Fruit fly (Drosophila melanogaster) whole organism, wandering third instar larva: ENCODE results near the gene CG10638.
A peak's percentile ranks its signal among the peaks of the same experiment; 100 is the strongest.

Experiments used
- Abd-B ChIP-seq: fragments of >200 bp; optimal IDR thresholded peaks from 2 replicates; lab custom pipeline; 2017; ENCODE audit warnings: missing biosample characterization, missing genetic modification characterization
- CG32264 ChIP-seq: fragments of 200-800 bp; sonication (Bioruptor generic); optimal IDR thresholded peaks from 2 replicates; lab custom pipeline; 2016; ENCODE audit warnings: missing biosample characterization, missing genetic modification characterization
- CG9705 ChIP-seq: fragments of 200-800 bp; sonication (Bioruptor generic); optimal IDR thresholded peaks from 2 replicates; lab custom pipeline; 2018; ENCODE audit warnings: missing biosample characterization, mild to moderate bottlenecking, missing genetic modification characterization
- CrebA ChIP-seq: fragments of 200-800 bp; sonication (Bioruptor generic); optimal IDR thresholded peaks from 2 replicates; lab custom pipeline; 2016; ENCODE audit warnings: missing biosample characterization, mild to moderate bottlenecking, missing genetic modification characterization, borderline replicate concordance
- Dfd ChIP-seq: fragments of >200 bp; optimal IDR thresholded peaks from 2 replicates; lab custom pipeline; 2017; ENCODE audit warnings: missing biosample characterization, missing genetic modification characterization
- Dif ChIP-seq: fragments of 200-275, 200-300 bp; sonication (Bioruptor generic); optimal IDR thresholded peaks from 2 replicates; lab custom pipeline; 2018; ENCODE audit warnings: missing biosample characterization, missing genetic modification characterization; ENCODE audit not compliant: partially characterized antibody
- GATAd ChIP-seq: sonication (Bioruptor generic); optimal IDR thresholded peaks from 2 replicates; lab custom pipeline; 2016; ENCODE audit warnings: missing biosample characterization, missing genetic modification characterization
- HLH106 ChIP-seq: fragments of 200-800 bp; optimal IDR thresholded peaks from 3 replicates; lab custom pipeline; 2019; ENCODE audit warnings: missing biosample characterization, mild to moderate bottlenecking, missing genetic modification characterization, moderate library complexity
- Hnf4 ChIP-seq: fragments of 200-800 bp; sonication (Bioruptor generic); optimal IDR thresholded peaks from 2 replicates; lab custom pipeline; 2016; ENCODE audit warnings: missing biosample characterization, mild to moderate bottlenecking, missing genetic modification characterization
- Hr78 ChIP-seq: fragments of >200 bp; optimal IDR thresholded peaks from 2 replicates; lab custom pipeline; 2017; ENCODE audit warnings: missing biosample characterization, missing genetic modification characterization
- Hr83 ChIP-seq: fragments of 200-300 bp; sonication (Bioruptor generic); optimal IDR thresholded peaks from 2 replicates; lab custom pipeline; 2016; ENCODE audit warnings: missing biosample characterization, mild to moderate bottlenecking, missing genetic modification characterization, moderate library complexity; ENCODE audit not compliant: poor library complexity, severe bottlenecking
- Jra ChIP-seq: sonication (Bioruptor generic); optimal IDR thresholded peaks from 2 replicates; lab custom pipeline; 2016; ENCODE audit warnings: missing biosample characterization, missing genetic modification characterization
- Mio ChIP-seq: sonication (Bioruptor generic); optimal IDR thresholded peaks from 2 replicates; lab custom pipeline; 2016; ENCODE audit warnings: missing biosample characterization, missing genetic modification characterization
- Myc ChIP-seq: fragments of >200 bp; optimal IDR thresholded peaks from 2 replicates; lab custom pipeline; 2017
- N ChIP-seq: fragments of >200 bp; optimal IDR thresholded peaks from 2 replicates; lab custom pipeline; 2018; ENCODE audit warnings: missing biosample characterization, missing external identifiers, missing genetic modification characterization
- OdsH ChIP-seq: fragments of 200-800 bp; sonication (Bioruptor generic); optimal IDR thresholded peaks from 2 replicates; lab custom pipeline; 2016; ENCODE audit warnings: missing biosample characterization, mild to moderate bottlenecking, missing genetic modification characterization
- Rel ChIP-seq, 2 experiments: fragments of 200-800 bp; sonication (Bioruptor generic) in 1 of 2; optimal IDR thresholded peaks; 2 replicates in 1 of 2; 3 replicates in 1 of 2; lab custom pipeline; 2016 to 2019; ENCODE audit warnings: mild to moderate bottlenecking in 2 of 2, missing biosample characterization in 2 of 2, missing genetic modification characterization in 2 of 2, moderate library complexity in 1 of 2
- Sp1 ChIP-seq: fragments of 200-800 bp; sonication (Bioruptor generic); optimal IDR thresholded peaks from 3 replicates; lab custom pipeline; 2019; ENCODE audit warnings: missing biosample characterization, mild to moderate bottlenecking, missing genetic modification characterization, moderate library complexity
- Vsx2 ChIP-seq: fragments of 200-300, 225-300 bp; sonication (Bioruptor generic); optimal IDR thresholded peaks from 2 replicates; lab custom pipeline; 2018; ENCODE audit warnings: missing biosample characterization, missing genetic modification characterization; ENCODE audit not compliant: partially characterized antibody
- br ChIP-seq: fragments of 200-800 bp; sonication (Bioruptor generic); optimal IDR thresholded peaks from 2 replicates; lab custom pipeline; 2016; ENCODE audit warnings: missing biosample characterization, missing genetic modification characterization
- brk ChIP-seq: fragments of 200-800 bp; sonication (Bioruptor generic); optimal IDR thresholded peaks from 2 replicates; lab custom pipeline; 2016; ENCODE audit warnings: missing biosample characterization, mild to moderate bottlenecking, missing genetic modification characterization
- dl ChIP-seq, 2 experiments: fragments of 175-275, 200-275 bp in 1 of 2; fragments of 200-275 bp in 1 of 2; sonication (Bioruptor generic); optimal IDR thresholded peaks; lab custom pipeline; 2018; ENCODE audit warnings: mild to moderate bottlenecking in 2 of 2, missing biosample characterization in 2 of 2, missing genetic modification characterization in 2 of 2, moderate library complexity in 2 of 2; ENCODE audit not compliant: partially characterized antibody in 2 of 2, insufficient read depth in 1 of 2
- dmrt93B ChIP-seq: fragments of 200-800 bp; sonication (Bioruptor generic); optimal IDR thresholded peaks from 2 replicates; lab custom pipeline; 2018; ENCODE audit warnings: missing biosample characterization, mild to moderate bottlenecking, missing genetic modification characterization
- dsf ChIP-seq: sonication (Bioruptor generic); optimal IDR thresholded peaks from 2 replicates; lab custom pipeline; 2016; ENCODE audit warnings: missing biosample characterization, missing genetic modification characterization, borderline replicate concordance
- ey ChIP-seq: fragments of 200-800 bp; sonication (Bioruptor generic); optimal IDR thresholded peaks from 2 replicates; lab custom pipeline; 2016; ENCODE audit warnings: missing biosample characterization, missing genetic modification characterization
- foxo ChIP-seq, 2 experiments: fragments of 200-800 bp; sonication (Bioruptor generic); optimal IDR thresholded peaks; 2 replicates in 1 of 2; 3 replicates in 1 of 2; lab custom pipeline; 2016 to 2017; ENCODE audit warnings: missing biosample characterization in 2 of 2, missing genetic modification characterization in 2 of 2
- fru ChIP-seq: fragments of 200-800 bp; sonication (Bioruptor generic); optimal IDR thresholded peaks from 3 replicates; lab custom pipeline; 2016; ENCODE audit warnings: missing biosample characterization, mild to moderate bottlenecking, missing genetic modification characterization
- h ChIP-seq: fragments of 200-800 bp; sonication (Bioruptor generic); optimal IDR thresholded peaks from 3 replicates; lab custom pipeline; 2016; ENCODE audit warnings: missing biosample characterization, mild to moderate bottlenecking, missing genetic modification characterization
- jim ChIP-seq: fragments of 175-275, 200-325 bp; sonication (Bioruptor generic); optimal IDR thresholded peaks from 2 replicates; lab custom pipeline; 2016; ENCODE audit warnings: missing biosample characterization, mild to moderate bottlenecking, missing genetic modification characterization
- lola ChIP-seq: fragments of >200 bp; optimal IDR thresholded peaks from 2 replicates; lab custom pipeline; 2017; ENCODE audit warnings: missing biosample characterization, missing genetic modification characterization
- pan ChIP-seq: fragments of >200 bp; optimal IDR thresholded peaks from 2 replicates; lab custom pipeline; 2017
- psq ChIP-seq: fragments of 200-800 bp; sonication (Bioruptor generic); optimal IDR thresholded peaks from 3 replicates; lab custom pipeline; 2017; ENCODE audit warnings: missing biosample characterization, mild to moderate bottlenecking, missing genetic modification characterization, moderate library complexity
- rgr ChIP-seq: fragments of 200-800 bp; sonication (Bioruptor generic); optimal IDR thresholded peaks from 3 replicates; lab custom pipeline; 2016; ENCODE audit warnings: missing biosample characterization, mild to moderate bottlenecking, missing genetic modification characterization
- sage ChIP-seq: fragments of 200-800 bp; sonication (Bioruptor generic); optimal IDR thresholded peaks from 2 replicates; lab custom pipeline; 2016; ENCODE audit warnings: missing biosample characterization, mild to moderate bottlenecking, missing genetic modification characterization
- sv ChIP-seq: fragments of 200-800 bp; sonication (Bioruptor generic); optimal IDR thresholded peaks from 3 replicates; lab custom pipeline; 2016; ENCODE audit warnings: missing biosample characterization, missing genetic modification characterization
- tai ChIP-seq: sonication (Bioruptor generic); optimal IDR thresholded peaks from 2 replicates; lab custom pipeline; 2016; ENCODE audit warnings: missing biosample characterization, missing genetic modification characterization
- usp ChIP-seq: fragments of >200 bp; optimal IDR thresholded peaks from 2 replicates; lab custom pipeline; 2017; ENCODE audit warnings: missing biosample characterization, missing genetic modification characterization
- woc ChIP-seq: sonication (Bioruptor generic); optimal IDR thresholded peaks from 2 replicates; lab custom pipeline; 2016; ENCODE audit warnings: missing biosample characterization, mild to moderate bottlenecking, missing genetic modification characterization

CG10638 gene

DNA sequence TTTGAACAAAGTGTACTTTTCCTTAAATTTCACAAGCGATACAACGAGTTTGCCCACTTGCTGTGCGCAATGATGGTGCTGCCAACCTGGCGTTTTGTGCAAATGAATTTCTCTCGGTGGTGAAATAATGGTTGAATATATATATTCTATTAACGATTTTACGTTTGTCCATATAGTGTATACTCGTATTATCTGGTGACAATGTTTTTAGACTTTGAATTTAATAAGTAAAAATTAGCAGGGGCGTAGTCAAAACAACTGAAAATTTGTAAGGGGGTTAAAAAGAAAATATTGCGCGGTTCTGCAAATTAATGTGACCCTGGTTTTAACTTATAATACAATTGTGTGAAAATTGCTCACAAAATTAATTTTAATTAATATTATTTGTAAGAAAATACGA lies 22.8 kb upstream of the CG10638 start, which contains the start of the genes ver and Gcn5:
Gene ver, plus strand, starts transcription at position 47 of the 400 bp plus-strand sequence.
Gene Gcn5, minus strand, starts transcription at position 74 of the 400 bp plus-strand sequence.
- TF ChIP-seq lola (GFP tag; lab: Kevin White, UChicago) (no peak), ey (GFP tag; lab: Kevin White, UChicago) (peak; percentile 98), br (GFP tag; lab: Kevin White, UChicago) (peak; percentile 97), CrebA (GFP tag; lab: Kevin White, UChicago) (no peak), jim (peak; percentile 85), Abd-B (GFP tag; lab: Kevin White, UChicago) (no peak), Sp1 (GFP tag; lab: Kevin White, UChicago) (peak; percentile 99), CG32264 (GFP tag; lab: Kevin White, UChicago) (peak; percentile 87), h (peak; percentile 99), Hnf4 (GFP tag; lab: Kevin White, UChicago) (peak; percentile 98), psq (peak; percentile 97), Hr78 (GFP tag; lab: Kevin White, UChicago) (no peak), dmrt93B (peak; percentile 96), woc (peak; percentile 91), HLH106 (tag; lab: Kevin White, UChicago) (peak; percentile 98), tai (no peak), dsf (GFP tag; lab: Kevin White, UChicago) (peak; percentile 95), foxo (GFP tag; optimal IDR thresholded peaks at IDR 0.05; lab: Kevin White, UChicago) (peak; percentile 89 to 99), Dif (GFP tag; lab: Kevin White, UChicago) (no peak), Vsx2 (no peak), sage (GFP tag; lab: Kevin White, UChicago) (peak; percentile 98), Myc (no peak), CG9705 (GFP tag; lab: Kevin White, UChicago) (peak; percentile 97), rgr (GFP tag; lab: Kevin White, UChicago) (peak; percentile 99), GATAd (GFP tag; lab: Kevin White, UChicago) (peak; percentile 91), Dfd (no peak), sv (GFP tag; lab: Kevin White, UChicago) (peak; percentile 85), Hr83 (peak; percentile 90), Mio (peak; percentile 84), N (GFP tag; lab: Kevin White, UChicago) (no peak), pan (lab: Kevin White, UChicago) (no peak), OdsH (peak; percentile 99), fru (GFP tag; lab: Kevin White, UChicago) (peak; percentile 97), brk (GFP tag; lab: Kevin White, UChicago) (peak; percentile 98), dl (GFP tag; optimal IDR thresholded peaks at IDR 0.05; lab: Kevin White, UChicago; ENCODE audit: insufficient read depth in 1 of 2, partially characterized antibody in 2 of 2) (no peak), Jra (peak; percentile 97), Rel (GFP tag; optimal IDR thresholded peaks at IDR 0.05; lab: Kevin White, UChicago) (peak; percentile 89), Rel (tag; optimal IDR thresholded peaks at IDR 0.05; lab: Kevin White, UChicago) (peak; percentile 92), usp (GFP tag; lab: Kevin White, UChicago) (no peak)

dm6 chr3L:12519315-12519714 lies 18.2 kb upstream of the CG10638 start:
- TF ChIP-seq woc (no peak), Dif (GFP tag; lab: Kevin White, UChicago) (peak; percentile 8), Rel (GFP tag; optimal IDR thresholded peaks at IDR 0.05; lab: Kevin White, UChicago) (no peak), Rel (tag; optimal IDR thresholded peaks at IDR 0.05; lab: Kevin White, UChicago) (peak; percentile 38), tai (no peak), h (peak; percentile 25)
